Worm (Caenorhabditis elegans) whole organism, mixed stage, embryonic: ENCODE data around the gene phf-15.

Experiments
- M03D4.4 ChIP-seq: sonication (generic microtip); optimal IDR thresholded peaks from 2 replicates; lab custom pipeline; 2017; ENCODE audit warnings: mild to moderate bottlenecking, missing genetic modification characterization, missing compliant biosample characterization
- bed-3 ChIP-seq: fragments of 200-800 bp; sonication (Bioruptor generic); optimal IDR thresholded peaks from 3 replicates; lab custom pipeline; 2018; ENCODE audit warnings: mild to moderate bottlenecking, missing genetic modification characterization, moderate library complexity, missing compliant biosample characterization
- blmp-1 ChIP-seq: fragments of 150-350 bp; optimal IDR thresholded peaks from 2 replicates; lab custom pipeline; 2014; ENCODE audit warnings: missing biosample characterization, missing genetic modification characterization
- ceh-39 ChIP-seq: fragments of 150-350 bp; optimal IDR thresholded peaks from 2 replicates; lab custom pipeline; 2014; ENCODE audit warnings: missing biosample characterization, missing genetic modification characterization
- ceh-43 ChIP-seq: fragments of 200-800 bp; sonication (Bioruptor generic); optimal IDR thresholded peaks from 2 replicates; lab custom pipeline; 2018; ENCODE audit warnings: mild to moderate bottlenecking, missing genetic modification characterization, moderate library complexity, missing compliant biosample characterization
- ceh-83 ChIP-seq: fragments of 200-800 bp; sonication (Bioruptor generic); optimal IDR thresholded peaks from 2 replicates; lab custom pipeline; 2018; ENCODE audit warnings: mild to moderate bottlenecking, missing genetic modification characterization, missing compliant biosample characterization
- ces-1 ChIP-seq: fragments of 150-350 bp; optimal IDR thresholded peaks from 2 replicates; lab custom pipeline; 2014; ENCODE audit warnings: missing biosample characterization, missing genetic modification reagents, missing genetic modification characterization
- cnd-1 ChIP-seq: fragments of 200-800 bp; sonication (Bioruptor generic); optimal IDR thresholded peaks from 2 replicates; lab custom pipeline; 2018; ENCODE audit warnings: mild to moderate bottlenecking, missing genetic modification characterization, missing compliant biosample characterization
- drap-1 ChIP-seq: fragments of 200-800 bp; sonication (Bioruptor generic); optimal IDR thresholded peaks from 3 replicates; lab custom pipeline; 2018; ENCODE audit warnings: mild to moderate bottlenecking, missing genetic modification characterization, missing compliant biosample characterization
- elt-1 ChIP-seq: sonication (generic microtip); optimal IDR thresholded peaks from 2 replicates; lab custom pipeline; 2017; ENCODE audit warnings: missing genetic modification characterization, mild to moderate bottlenecking, missing compliant biosample characterization, antibody characterized with exemption, moderate library complexity, borderline replicate concordance; ENCODE audit not compliant: insufficient read depth
- elt-3 ChIP-seq: fragments of 150-350 bp; optimal IDR thresholded peaks from 2 replicates; lab custom pipeline; 2014; ENCODE audit warnings: missing biosample characterization, missing genetic modification characterization
- ham-2 ChIP-seq: fragments of 200-800 bp; sonication (Bioruptor generic); optimal IDR thresholded peaks from 2 replicates; lab custom pipeline; 2018; ENCODE audit warnings: mild to moderate bottlenecking, missing genetic modification characterization, missing compliant biosample characterization
- hlh-1 ChIP-seq: fragments of 150-350 bp; optimal IDR thresholded peaks from 2 replicates; lab custom pipeline; 2014; ENCODE audit warnings: missing biosample characterization, missing genetic modification reagents, missing genetic modification characterization
- lin-13 ChIP-seq: fragments of 150-350 bp; optimal IDR thresholded peaks from 2 replicates; lab custom pipeline; 2014; ENCODE audit warnings: missing biosample characterization, missing genetic modification characterization
- lin-32 ChIP-seq: fragments of 200-800 bp; sonication (Bioruptor generic); optimal IDR thresholded peaks from 2 replicates; lab custom pipeline; 2018; ENCODE audit warnings: mild to moderate bottlenecking, missing genetic modification characterization, missing compliant biosample characterization
- lsy-2 ChIP-seq: fragments of 150-350 bp; optimal IDR thresholded peaks from 2 replicates; lab custom pipeline; 2014; ENCODE audit warnings: missing biosample characterization, missing genetic modification characterization
- mab-5 ChIP-seq: fragments of 150-350 bp; optimal IDR thresholded peaks from 2 replicates; lab custom pipeline; 2014; ENCODE audit warnings: missing biosample characterization, missing genetic modification characterization
- mep-1 ChIP-seq: fragments of 150-350 bp; optimal IDR thresholded peaks from 2 replicates; lab custom pipeline; 2017; ENCODE audit warnings: missing biosample characterization, missing genetic modification reagents, missing genetic modification characterization, inconsistent platforms
- mls-2 ChIP-seq: sonication (generic microtip); optimal IDR thresholded peaks from 2 replicates; lab custom pipeline; 2016; ENCODE audit warnings: mild to moderate bottlenecking, missing genetic modification characterization, moderate library complexity, missing compliant biosample characterization
- nhr-12 ChIP-seq: fragments of 150-350 bp; optimal IDR thresholded peaks from 2 replicates; lab custom pipeline; 2014; ENCODE audit warnings: missing biosample characterization, missing genetic modification characterization
- nhr-2 ChIP-seq: fragments of 150-350 bp; optimal IDR thresholded peaks from 2 replicates; lab custom pipeline; 2014; ENCODE audit warnings: missing biosample characterization, missing genetic modification characterization
- nhr-237 ChIP-seq: fragments of 150-350 bp; optimal IDR thresholded peaks from 2 replicates; lab custom pipeline; 2014; ENCODE audit warnings: missing biosample characterization, missing genetic modification characterization
- nhr-28 ChIP-seq: fragments of 150-350 bp; optimal IDR thresholded peaks from 2 replicates; lab custom pipeline; 2014; ENCODE audit warnings: missing biosample characterization, missing genetic modification characterization
- nhr-76 ChIP-seq: sonication (generic microtip); optimal IDR thresholded peaks from 2 replicates; lab custom pipeline; 2017; ENCODE audit warnings: missing biosample characterization, missing genetic modification characterization
- pha-4 ChIP-seq: fragments of 150-350 bp; optimal IDR thresholded peaks from 2 replicates; lab custom pipeline; 2018; ENCODE audit warnings: missing biosample characterization, missing genetic modification reagents, missing genetic modification characterization
- sem-2 ChIP-seq: fragments of 200-800 bp; sonication (Bioruptor generic); optimal IDR thresholded peaks from 2 replicates; lab custom pipeline; 2018; ENCODE audit warnings: mild to moderate bottlenecking, missing genetic modification characterization, missing compliant biosample characterization
- snpc-4 ChIP-seq: fragments of 150-350 bp; optimal IDR thresholded peaks from 2 replicates; lab custom pipeline; 2014; ENCODE audit warnings: missing biosample characterization, missing genetic modification characterization
- sptf-1 ChIP-seq: sonication (generic microtip); optimal IDR thresholded peaks from 2 replicates; lab custom pipeline; 2017; ENCODE audit warnings: mild to moderate bottlenecking, missing genetic modification characterization, moderate library complexity, missing compliant biosample characterization
- tbx-8 ChIP-seq: fragments of 200-800 bp; sonication (Bioruptor generic); optimal IDR thresholded peaks from 2 replicates; lab custom pipeline; 2018; ENCODE audit warnings: mild to moderate bottlenecking, missing genetic modification characterization, moderate library complexity, missing compliant biosample characterization
- unc-120 ChIP-seq: sonication (generic microtip); optimal IDR thresholded peaks from 2 replicates; lab custom pipeline; 2017; ENCODE audit warnings: missing genetic modification characterization, missing compliant biosample characterization; ENCODE audit not compliant: poor library complexity, severe bottlenecking
- unc-39 ChIP-seq: fragments of 150-350 bp; optimal IDR thresholded peaks from 2 replicates; lab custom pipeline; 2014; ENCODE audit warnings: missing biosample characterization, missing genetic modification characterization
- unc-62 ChIP-seq: fragments of 150-350 bp; optimal IDR thresholded peaks from 2 replicates; lab custom pipeline; 2014; ENCODE audit warnings: missing biosample characterization, missing genetic modification reagents, missing genetic modification characterization
- zip-8 ChIP-seq: fragments of 150-350 bp; optimal IDR thresholded peaks from 2 replicates; lab custom pipeline; 2014; ENCODE audit warnings: missing biosample characterization, missing genetic modification characterization
- ztf-11 ChIP-seq: fragments of 150-350 bp; optimal IDR thresholded peaks from 2 replicates; lab custom pipeline; 2014; ENCODE audit warnings: missing biosample characterization, missing genetic modification characterization

The phf-15 gene

DNA sequence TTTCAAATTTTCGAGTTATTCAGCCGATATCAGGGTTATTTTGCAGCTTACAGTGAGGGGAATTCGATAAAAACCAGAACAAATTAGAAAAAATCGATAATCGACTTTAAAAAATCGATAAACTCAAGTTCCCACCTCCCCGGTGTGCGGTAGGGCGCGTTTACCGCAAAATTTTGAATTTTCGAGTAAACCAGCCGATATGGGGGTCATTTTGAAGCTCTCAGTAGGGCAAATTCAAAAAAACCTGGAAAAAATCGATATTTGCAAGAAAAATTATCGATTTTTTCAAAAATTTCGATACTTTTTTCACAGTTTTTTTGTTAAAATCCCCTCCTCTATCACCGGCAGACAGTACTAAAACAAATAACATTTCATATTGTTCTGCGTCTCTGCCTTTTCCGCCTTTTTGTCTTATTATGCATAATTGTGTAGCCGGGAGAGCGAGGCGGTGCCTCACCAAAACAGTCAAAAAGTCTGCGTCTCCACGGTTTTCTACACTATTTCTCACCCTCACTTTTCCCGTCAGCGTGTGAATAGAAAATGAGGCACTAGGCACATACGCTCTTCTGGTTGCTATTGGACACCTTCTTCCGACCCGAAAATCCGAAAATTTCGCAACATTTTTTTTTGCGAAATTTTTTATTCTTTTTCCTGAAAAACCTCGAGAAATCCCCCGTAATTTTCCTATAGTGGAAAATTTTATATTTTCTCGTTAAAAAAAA, 11.6 kb upstream of the phf-15 start, which contains the start of gene ral-1:
TSS of gene ral-1 (plus strand) at position 435 of the 722 bp plus-strand sequence.
- TF ChIP-seq unc-120, result no peak
- TF ChIP-seq nhr-28 (tag; lab: Kevin White, UChicago), result no peak
- no peak for TF ChIP-seq snpc-4 (tag; lab: Kevin White, UChicago)
- peak; percentile 1 for TF ChIP-seq lsy-2 (tag; lab: Kevin White, UChicago)
- no peak for TF ChIP-seq elt-3
- TF ChIP-seq mab-5, result no peak
- TF ChIP-seq blmp-1 (tag; lab: Kevin White, UChicago), result no peak
- TF ChIP-seq sptf-1 (tag; lab: Kevin White, UChicago), result no peak
- TF ChIP-seq lin-13, result no peak
- TF ChIP-seq tbx-8 (GFP tag; lab: Kevin White, UChicago), result no peak
- no peak for TF ChIP-seq nhr-12 (tag; lab: Kevin White, UChicago)
- no peak for TF ChIP-seq ces-1 (GFP tag; lab: Kevin White, UChicago)
- TF ChIP-seq elt-1, result no peak
- no peak for TF ChIP-seq M03D4.4 (tag; lab: Kevin White, UChicago)
- TF ChIP-seq nhr-76, result no peak
- no peak for TF ChIP-seq pha-4 (tag; lab: Kevin White, UChicago)
- peak; percentile 1 for TF ChIP-seq unc-62 (GFP tag; lab: Kevin White, UChicago)
- no peak for TF ChIP-seq cnd-1 (tag; lab: Kevin White, UChicago)
- no peak for TF ChIP-seq lin-32
- TF ChIP-seq mls-2 (tag; lab: Kevin White, UChicago), result no peak
- peak; percentile 2 for TF ChIP-seq ztf-11 (tag; lab: Kevin White, UChicago)
- no peak for TF ChIP-seq drap-1 (GFP tag; lab: Kevin White, UChicago)
- TF ChIP-seq ham-2 (GFP tag; lab: Kevin White, UChicago), result peak; percentile 60

DNA sequence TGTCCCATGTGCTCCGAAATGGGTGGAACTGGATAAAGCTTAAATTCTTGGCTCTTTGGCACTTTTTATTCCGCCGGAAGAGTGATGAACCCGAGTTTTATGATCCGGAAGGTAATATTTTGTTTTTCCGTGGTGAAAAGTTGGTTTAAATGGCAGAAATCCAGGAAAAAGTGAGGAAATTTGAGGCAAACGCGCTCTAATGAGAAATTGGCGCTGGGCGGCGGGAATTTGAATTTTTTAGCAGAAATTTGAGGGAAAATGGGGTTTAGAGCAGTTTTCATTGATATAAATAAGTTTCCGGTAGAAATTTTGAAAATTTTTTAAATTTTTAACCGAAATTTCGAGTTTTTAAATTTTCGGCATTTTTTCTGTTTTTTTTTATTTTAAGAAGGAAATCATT, 11.0 kb upstream of the phf-15 start:
- TF ChIP-seq ham-2 (GFP tag; lab: Kevin White, UChicago) (no peak), ceh-83 (GFP tag; lab: Kevin White, UChicago) (peak; percentile 3), nhr-76 (no peak), unc-62 (GFP tag; lab: Kevin White, UChicago) (no peak), nhr-2 (tag; lab: Kevin White, UChicago) (no peak), zip-8 (tag; lab: Kevin White, UChicago) (no peak), ceh-43 (GFP tag; lab: Kevin White, UChicago) (no peak), ztf-11 (tag; lab: Kevin White, UChicago) (no peak)
- TF ChIP-seq, all 35 proteins: peak for 1

DNA sequence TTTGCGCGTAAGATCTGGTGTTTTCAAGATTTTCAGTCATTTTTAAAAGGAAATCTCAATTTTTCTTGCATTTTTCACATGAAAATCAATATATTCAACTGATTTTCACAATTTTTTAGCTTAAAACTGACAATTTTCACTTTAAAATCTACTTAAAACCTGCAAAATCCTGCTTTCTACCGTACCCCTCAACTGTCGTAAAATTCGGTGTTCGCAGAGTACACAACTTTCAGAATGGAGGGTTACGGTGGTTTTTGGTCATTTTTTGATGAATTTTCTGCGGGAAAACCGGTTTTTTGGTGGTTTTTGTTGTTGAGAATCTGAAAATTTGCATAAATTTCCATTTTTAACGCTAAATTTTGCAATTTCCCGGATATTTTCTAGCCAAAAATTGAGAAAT, 10.5 kb upstream of the phf-15 start:
- TF ChIP-seq hlh-1 (tag; lab: Kevin White, UChicago) (no peak), lsy-2 (tag; lab: Kevin White, UChicago) (peak; percentile 86)

DNA sequence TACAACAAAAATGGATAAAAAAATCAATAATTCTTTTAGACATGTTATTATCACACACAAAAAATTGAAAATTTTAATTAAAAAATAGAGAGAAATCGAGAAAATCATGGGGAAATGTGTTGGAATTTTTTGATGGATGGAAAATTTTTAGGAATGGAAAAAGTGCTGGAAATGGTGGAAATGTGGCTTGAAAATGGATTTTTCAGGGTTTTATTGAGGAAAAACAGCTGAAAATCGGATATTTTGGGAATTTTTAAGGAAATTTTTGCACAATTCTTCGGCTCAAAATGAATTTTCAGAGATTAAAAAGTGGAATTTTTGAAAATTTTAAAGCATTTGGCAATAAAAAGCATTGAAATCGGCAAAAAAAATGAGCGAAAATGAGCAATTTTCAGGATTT, 4.8 kb upstream of the phf-15 start:
- TF ChIP-seq drap-1 (GFP tag; lab: Kevin White, UChicago) (no peak), lsy-2 (tag; lab: Kevin White, UChicago) (no peak), mep-1 (no peak), bed-3 (GFP tag; lab: Kevin White, UChicago) (no peak), M03D4.4 (tag; lab: Kevin White, UChicago) (no peak), pha-4 (tag; lab: Kevin White, UChicago) (no peak), sem-2 (no peak)

DNA sequence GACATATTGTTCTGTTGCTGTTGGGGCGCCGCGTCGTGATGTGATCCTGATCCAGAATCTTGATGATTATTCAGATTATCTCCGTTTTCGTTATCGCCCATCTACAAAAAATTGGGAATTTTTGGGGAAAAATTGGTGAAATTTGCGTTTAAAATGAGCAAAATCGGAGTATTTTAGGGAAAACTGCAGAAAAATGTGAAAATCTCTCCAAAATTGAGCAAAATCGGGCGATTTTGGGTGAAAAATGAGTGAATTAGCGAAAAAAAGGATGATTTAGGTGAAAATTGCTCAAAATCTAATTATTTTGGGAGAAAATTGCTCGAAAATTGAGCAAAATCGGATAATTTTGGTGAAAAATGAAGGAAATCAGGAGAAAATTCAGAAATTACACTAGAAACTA, 1.5 kb upstream of the phf-15 start, which contains the start of gene Y53G8AR.9:
TSS of gene Y53G8AR.9 (minus strand) at position 101 of the 400 bp plus-strand sequence.
- TF ChIP-seq lin-13 (no peak), M03D4.4 (tag; lab: Kevin White, UChicago) (no peak), nhr-2 (tag; lab: Kevin White, UChicago) (no peak), ceh-39 (tag; lab: Kevin White, UChicago) (no peak), unc-62 (GFP tag; lab: Kevin White, UChicago) (no peak), mab-5 (no peak), ceh-83 (GFP tag; lab: Kevin White, UChicago) (no peak), nhr-28 (tag; lab: Kevin White, UChicago) (no peak), bed-3 (GFP tag; lab: Kevin White, UChicago) (no peak), ztf-11 (tag; lab: Kevin White, UChicago) (no peak), lsy-2 (tag; lab: Kevin White, UChicago) (no peak), ham-2 (GFP tag; lab: Kevin White, UChicago) (no peak), snpc-4 (tag; lab: Kevin White, UChicago) (no peak), unc-39 (tag; lab: Kevin White, UChicago) (no peak), zip-8 (tag; lab: Kevin White, UChicago) (no peak), ceh-43 (GFP tag; lab: Kevin White, UChicago) (no peak), nhr-237 (tag; lab: Kevin White, UChicago) (no peak)
